Fruit fly (Drosophila melanogaster) whole organism, adult: ENCODE measurements around the gene CG45060.
A peak's percentile ranks its signal among the peaks of the same experiment; 100 is the strongest.

Source experiments
- Hr96 ChIP-seq: fragments of 200-800 bp; sonication (Bioruptor generic); optimal IDR thresholded peaks from 2 replicates; lab custom pipeline; 2016; ENCODE audit warnings: missing biosample characterization, missing genetic modification characterization
- pad ChIP-seq: fragments of 200-800 bp; sonication (Bioruptor generic); optimal IDR thresholded peaks from 3 replicates; lab custom pipeline; 2017; ENCODE audit warnings: missing biosample characterization, missing genetic modification characterization, mild to moderate bottlenecking, moderate library complexity, missing genetic modification reagents

The CG45060 gene

DNA sequence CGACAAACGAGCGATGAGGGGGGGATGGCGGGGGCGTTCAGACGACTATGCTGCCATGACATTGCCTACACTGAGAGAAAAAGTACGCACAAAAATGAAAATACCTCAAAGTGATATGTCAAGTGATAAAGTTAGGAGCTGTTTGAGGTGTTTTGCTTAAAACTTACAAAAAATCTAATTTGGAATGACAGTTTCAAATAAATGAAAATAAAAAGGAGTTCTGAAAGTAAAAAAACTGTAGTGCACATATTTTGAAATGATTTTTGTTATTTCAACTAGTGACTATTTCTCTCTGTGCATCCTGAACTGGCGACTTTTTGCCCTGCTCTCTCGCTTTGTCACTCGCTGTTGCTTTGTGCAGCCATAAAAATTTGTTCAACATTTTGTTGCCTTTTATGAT lies 38.5 kb downstream of the CG45060 start:
- TF ChIP-seq pad (GFP tag; lab: Kevin White, UChicago) (no peak), Hr96 (peak; percentile 11)
